Worm (Caenorhabditis elegans) whole organism, L3 larva: ENCODE measurements around the gene nspc-20.

Source experiments
- ZK546.5 ChIP-seq: sonication (generic microtip); optimal IDR thresholded peaks from 2 replicates; lab custom pipeline; 2017; ENCODE audit warnings: missing biosample characterization, missing genetic modification characterization
- ama-1 ChIP-seq: fragments of 150-350 bp; optimal IDR thresholded peaks from 2 replicates; lab custom pipeline; 2018
- ceh-16 ChIP-seq: sonication (generic microtip); optimal IDR thresholded peaks from 2 replicates; lab custom pipeline; 2017; ENCODE audit warnings: missing biosample characterization, missing genetic modification characterization
- ceh-28 ChIP-seq: fragments of 150-350 bp; optimal IDR thresholded peaks from 2 replicates; lab custom pipeline; 2014; ENCODE audit warnings: missing biosample characterization, missing genetic modification reagents, missing genetic modification characterization
- ceh-82 ChIP-seq: fragments of 150-350 bp; optimal IDR thresholded peaks from 2 replicates; lab custom pipeline; 2014; ENCODE audit warnings: missing biosample characterization, missing genetic modification characterization
- daf-12 ChIP-seq: fragments of 150-350 bp; optimal IDR thresholded peaks from 2 replicates; lab custom pipeline; 2014; ENCODE audit warnings: missing biosample characterization, missing genetic modification reagents, missing genetic modification characterization
- egl-27 ChIP-seq: sonication (generic microtip); optimal IDR thresholded peaks from 4 replicates; lab custom pipeline; 2017; ENCODE audit warnings: missing biosample characterization, missing genetic modification reagents, missing genetic modification characterization
- egl-5 ChIP-seq: fragments of 150-350 bp; optimal IDR thresholded peaks from 2 replicates; lab custom pipeline; 2017; ENCODE audit warnings: missing biosample characterization, missing genetic modification reagents, missing genetic modification characterization, inconsistent platforms
- elt-1 ChIP-seq: fragments of 150-350 bp; optimal IDR thresholded peaks from 2 replicates; lab custom pipeline; 2014; ENCODE audit warnings: missing biosample characterization, missing genetic modification characterization
- elt-2 ChIP-seq: sonication (generic microtip); optimal IDR thresholded peaks from 2 replicates; lab custom pipeline; 2016; ENCODE audit warnings: missing genetic modification reagents, mild to moderate bottlenecking, missing genetic modification characterization, missing compliant biosample characterization
- fkh-10 ChIP-seq: sonication (generic microtip); optimal IDR thresholded peaks from 2 replicates; lab custom pipeline; 2017; ENCODE audit warnings: missing biosample characterization, missing genetic modification reagents, missing genetic modification characterization
- fkh-2 ChIP-seq: fragments of 150-350 bp; optimal IDR thresholded peaks from 2 replicates; lab custom pipeline; 2014; ENCODE audit warnings: missing biosample characterization, missing genetic modification reagents, missing genetic modification characterization
- fos-1 ChIP-seq: fragments of 150-350 bp; optimal IDR thresholded peaks from 2 replicates; lab custom pipeline; 2014; ENCODE audit warnings: missing biosample characterization, missing genetic modification characterization
- hmg-11 ChIP-seq: sonication (generic microtip); optimal IDR thresholded peaks from 2 replicates; lab custom pipeline; 2016; ENCODE audit warnings: missing genetic modification characterization, missing compliant biosample characterization
- jun-1 ChIP-seq: fragments of 150-350 bp; optimal IDR thresholded peaks from 2 replicates; lab custom pipeline; 2014; ENCODE audit warnings: missing biosample characterization, missing genetic modification reagents, missing genetic modification characterization
- lin-39 ChIP-seq: fragments of 150-350 bp; optimal IDR thresholded peaks from 2 replicates; lab custom pipeline; 2018; ENCODE audit warnings: missing biosample characterization, missing genetic modification reagents, missing genetic modification characterization
- mdl-1 ChIP-seq: fragments of 150-350 bp; optimal IDR thresholded peaks from 2 replicates; lab custom pipeline; 2014; ENCODE audit warnings: missing biosample characterization, missing genetic modification characterization
- nfya-1 ChIP-seq: sonication (generic microtip); optimal IDR thresholded peaks from 2 replicates; lab custom pipeline; 2017; ENCODE audit warnings: missing genetic modification characterization, mild to moderate bottlenecking, missing compliant biosample characterization, antibody characterized with exemption, moderate library complexity; ENCODE audit not compliant: insufficient read depth
- nhr-11 ChIP-seq: fragments of 150-350 bp; optimal IDR thresholded peaks from 2 replicates; lab custom pipeline; 2014; ENCODE audit warnings: missing biosample characterization, missing genetic modification characterization
- nhr-12 ChIP-seq: fragments of 150-350 bp; optimal IDR thresholded peaks from 2 replicates; lab custom pipeline; 2014; ENCODE audit warnings: missing biosample characterization, missing genetic modification characterization
- nhr-23 ChIP-seq: fragments of 150-350 bp; optimal IDR thresholded peaks from 2 replicates; lab custom pipeline; 2014; ENCODE audit warnings: missing biosample characterization, missing genetic modification reagents, missing genetic modification characterization
- nhr-25 ChIP-seq: sonication (generic microtip); optimal IDR thresholded peaks from 2 replicates; lab custom pipeline; 2017; ENCODE audit warnings: missing biosample characterization, missing genetic modification characterization
- nhr-43 ChIP-seq: sonication (generic microtip); optimal IDR thresholded peaks from 2 replicates; lab custom pipeline; 2016; ENCODE audit warnings: mild to moderate bottlenecking, missing genetic modification characterization, missing compliant biosample characterization; ENCODE audit not compliant: poor library complexity, severe bottlenecking
- nhr-76 ChIP-seq: fragments of 150-350 bp; sonication (generic microtip); optimal IDR thresholded peaks from 5 replicates; lab custom pipeline; 2014; ENCODE audit warnings: missing biosample characterization, missing genetic modification characterization
- pha-4 ChIP-seq: fragments of 150-350 bp; optimal IDR thresholded peaks from 2 replicates; lab custom pipeline; 2014; ENCODE audit warnings: missing biosample characterization, missing genetic modification reagents, missing genetic modification characterization
- pqm-1 ChIP-seq: fragments of 150-350 bp; optimal IDR thresholded peaks from 2 replicates; lab custom pipeline; 2017; ENCODE audit warnings: missing biosample characterization, missing genetic modification characterization, inconsistent platforms
- sea-2 ChIP-seq: fragments of 150-350 bp; sonication (generic microtip); optimal IDR thresholded peaks from 4 replicates; lab custom pipeline; 2014; ENCODE audit warnings: missing biosample characterization, missing genetic modification reagents, missing genetic modification characterization
- snpc-4 ChIP-seq: fragments of 150-350 bp; optimal IDR thresholded peaks from 2 replicates; lab custom pipeline; 2014; ENCODE audit warnings: missing biosample characterization, missing genetic modification characterization
- tbx-2 ChIP-seq: sonication (generic microtip); optimal IDR thresholded peaks from 2 replicates; lab custom pipeline; 2016; ENCODE audit warnings: mild to moderate bottlenecking, missing genetic modification characterization, missing compliant biosample characterization
- unc-62 ChIP-seq: fragments of 150-350 bp; sonication (generic microtip); optimal IDR thresholded peaks from 4 replicates; lab custom pipeline; 2014; ENCODE audit warnings: missing biosample characterization, missing genetic modification reagents, missing genetic modification characterization
- zag-1 ChIP-seq: fragments of 150-350 bp; optimal IDR thresholded peaks from 2 replicates; lab custom pipeline; 2014; ENCODE audit warnings: missing biosample characterization, missing genetic modification characterization
- ztf-11 ChIP-seq: fragments of 150-350 bp; optimal IDR thresholded peaks from 2 replicates; lab custom pipeline; 2014; ENCODE audit warnings: missing biosample characterization, missing genetic modification characterization

Gene nspc-20

DNA sequence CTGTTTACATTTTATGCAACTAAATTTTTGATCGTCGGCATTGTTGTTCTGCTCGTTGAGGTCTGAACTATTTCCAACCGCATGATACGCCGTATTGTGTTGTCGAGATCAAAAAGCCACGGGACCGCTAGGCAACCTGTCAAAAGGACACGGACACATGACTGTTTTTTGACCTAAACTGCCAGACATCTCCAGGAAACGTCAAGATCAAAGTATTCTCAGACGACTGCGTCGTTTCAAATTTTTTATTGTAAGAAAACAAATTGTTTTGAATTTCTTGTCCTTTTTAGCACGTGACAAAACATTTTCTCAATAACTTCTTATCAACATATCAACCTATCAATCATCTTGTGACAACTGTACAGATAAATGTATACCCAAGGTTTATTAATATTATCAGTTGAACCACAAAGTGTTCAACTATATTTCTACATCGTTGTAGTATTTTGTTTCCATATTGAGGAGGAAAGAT is 27.9 kb downstream of the nspc-20 start:
- peak; percentile 97 for TF ChIP-seq elt-2 (tag; lab: Kevin White, UChicago)
- no peak for TF ChIP-seq snpc-4 (tag; lab: Kevin White, UChicago)
- TF ChIP-seq elt-1 (tag; lab: Kevin White, UChicago), result peak; percentile 19
- TF ChIP-seq ZK546.5 (tag; lab: Kevin White, UChicago), result no peak
- TF ChIP-seq nhr-43, result peak; percentile 82
- peak; percentile 9 for TF ChIP-seq nfya-1 (tag; lab: Kevin White, UChicago)
- peak; percentile 13 for TF ChIP-seq nhr-23 (tag; lab: Kevin White, UChicago)
- no peak for TF ChIP-seq fkh-10
- TF ChIP-seq jun-1 (tag; lab: Kevin White, UChicago), result peak; percentile 87
- peak; percentile 45 for TF ChIP-seq unc-62 (GFP tag; lab: Kevin White, UChicago)
- TF ChIP-seq nhr-25, result peak; percentile 69
- peak; percentile 83 for TF ChIP-seq pqm-1 (tag; lab: Kevin White, UChicago)
- peak; percentile 61 for TF ChIP-seq pha-4 (tag; lab: Kevin White, UChicago)

DNA sequence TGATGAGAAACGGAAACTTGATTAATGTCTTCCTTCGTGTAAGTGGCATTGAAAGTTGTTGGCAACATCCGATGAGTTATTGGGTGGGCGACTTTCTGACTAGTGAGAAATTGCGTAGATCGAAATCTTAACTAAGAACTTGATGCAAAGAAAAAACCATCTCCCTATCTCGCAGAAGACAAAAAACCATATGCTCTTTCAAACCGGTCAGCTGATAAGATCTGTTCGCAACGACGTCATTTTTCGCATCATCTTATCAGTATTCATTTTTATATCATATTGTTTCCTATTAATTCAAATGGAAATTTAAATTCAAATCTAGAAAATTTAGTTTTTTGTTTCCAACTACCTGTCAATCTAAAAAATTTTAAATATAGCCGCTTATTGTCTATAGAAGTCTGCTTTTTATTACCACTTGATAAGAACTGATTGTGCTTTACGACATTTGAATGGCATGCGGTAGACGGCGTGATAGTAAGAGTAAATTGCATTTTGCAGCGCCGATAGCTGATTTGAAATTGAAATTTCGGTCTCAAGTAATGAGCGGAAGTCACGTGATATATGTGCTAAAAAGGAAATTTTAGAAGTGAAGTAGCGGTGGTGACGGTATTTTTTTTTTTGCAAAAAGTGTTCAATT is 29.5 kb downstream of the nspc-20 start:
- no peak for TF ChIP-seq nhr-12 (tag; lab: Kevin White, UChicago)
- peak; percentile 99 for TF ChIP-seq elt-2 (tag; lab: Kevin White, UChicago)
- TF ChIP-seq pha-4 (tag; lab: Kevin White, UChicago), result peak; percentile 14
- peak; percentile 36 for TF ChIP-seq egl-27 (tag; lab: Kevin White, UChicago)
- peak; percentile 84 for TF ChIP-seq elt-1 (tag; lab: Kevin White, UChicago)
- TF ChIP-seq fkh-2 (tag; lab: Kevin White, UChicago), result no peak
- peak; percentile 17 for TF ChIP-seq pqm-1 (tag; lab: Kevin White, UChicago)
- TF ChIP-seq nhr-25, result peak; percentile 72

DNA sequence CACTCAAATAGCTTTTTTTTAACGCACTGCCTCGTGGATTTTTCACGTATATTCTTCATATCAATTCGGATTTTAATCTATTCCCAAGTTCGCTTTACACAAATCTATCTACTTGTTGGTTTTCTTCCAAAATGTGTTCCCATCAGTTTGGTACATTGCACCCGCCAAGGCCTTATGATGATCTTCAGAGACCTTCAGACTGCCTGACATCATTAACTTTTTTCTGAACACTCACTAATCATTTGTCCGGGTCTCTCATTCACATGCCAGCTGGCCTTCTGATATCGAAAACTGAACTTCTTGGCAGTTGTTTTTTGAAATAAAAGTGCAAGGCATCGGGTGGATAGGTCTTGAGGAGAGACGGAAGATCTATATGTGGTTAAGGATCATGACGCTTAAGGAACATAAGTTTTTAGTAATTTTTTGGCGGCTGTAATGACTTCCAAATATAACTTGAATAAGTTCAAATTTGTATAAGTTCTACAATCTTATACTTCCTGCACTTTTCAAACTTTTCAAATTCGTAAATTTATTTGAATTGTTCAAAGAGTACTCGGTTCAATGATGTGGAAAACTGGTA is 30.1 kb downstream of the nspc-20 start:
- peak; percentile 5 for TF ChIP-seq nhr-43
- TF ChIP-seq ceh-16 (tag; lab: Kevin White, UChicago), result no peak
- peak; percentile 53 for TF ChIP-seq nhr-25
- TF ChIP-seq ceh-82 (tag; lab: Kevin White, UChicago), result no peak

DNA sequence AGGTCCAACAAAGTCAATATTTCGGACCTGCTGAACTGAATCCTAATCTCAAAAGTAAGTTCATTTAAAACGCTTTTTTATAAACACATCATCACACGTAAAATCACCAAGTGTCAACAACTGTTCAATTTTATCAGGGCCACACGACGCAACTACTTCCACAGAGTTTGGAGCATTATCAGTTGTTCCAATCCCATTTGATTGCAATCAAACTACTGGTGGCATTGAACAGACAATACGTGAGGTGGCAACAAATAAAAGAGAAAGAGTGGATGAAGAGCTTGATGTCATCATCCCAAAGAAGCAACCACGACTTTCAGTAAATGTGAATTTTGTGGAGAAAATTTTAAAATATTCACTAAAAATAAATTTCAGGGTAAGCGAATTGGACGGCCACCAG is 33.5 kb downstream of the nspc-20 start:
- TF ChIP-seq egl-5 (tag; lab: Kevin White, UChicago), result peak; percentile 81
- no peak for TF ChIP-seq ztf-11 (tag; lab: Kevin White, UChicago)

DNA sequence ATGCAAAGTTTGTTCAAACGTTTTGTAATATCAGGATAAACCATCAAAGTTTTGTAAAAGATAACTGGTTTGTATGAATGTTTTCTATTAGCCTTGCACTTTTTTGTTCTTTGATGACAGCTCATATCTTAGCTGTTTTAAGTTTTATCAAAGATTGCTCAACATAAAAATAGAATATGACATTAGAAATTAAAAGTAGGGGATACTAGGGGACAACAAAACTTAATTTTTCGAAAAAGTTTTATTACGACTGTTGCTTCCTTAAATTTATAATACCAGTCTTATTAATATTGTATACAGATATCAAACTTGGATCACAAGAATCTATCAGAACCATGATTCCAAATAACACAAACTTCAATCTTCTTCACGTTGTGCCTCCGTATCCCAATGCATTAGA is 34.2 kb downstream of the nspc-20 start, which contains the start of gene ztf-14:
TSS of gene ztf-14 (plus strand) at position 301 of the 400 bp plus-strand sequence.
- no peak for TF ChIP-seq ceh-28 (tag; lab: Kevin White, UChicago)
- TF ChIP-seq zag-1 (tag; lab: Kevin White, UChicago), result no peak
- no peak for TF ChIP-seq nhr-11
- no peak for TF ChIP-seq pqm-1 (tag; lab: Kevin White, UChicago)
- TF ChIP-seq hmg-11 (tag; lab: Kevin White, UChicago), result no peak
- TF ChIP-seq fkh-2 (tag; lab: Kevin White, UChicago), result no peak
- no peak for TF ChIP-seq fos-1 (tag; lab: Kevin White, UChicago)
- TF ChIP-seq nfya-1 (tag; lab: Kevin White, UChicago), result no peak
- no peak for TF ChIP-seq nhr-23 (tag; lab: Kevin White, UChicago)
- no peak for TF ChIP-seq nhr-76 (tag; lab: Kevin White, UChicago)
- TF ChIP-seq ama-1 (lab: Kevin White, UChicago), result no peak
- no peak for TF ChIP-seq elt-1 (tag; lab: Kevin White, UChicago)
- TF ChIP-seq nhr-43, result no peak

DNA sequence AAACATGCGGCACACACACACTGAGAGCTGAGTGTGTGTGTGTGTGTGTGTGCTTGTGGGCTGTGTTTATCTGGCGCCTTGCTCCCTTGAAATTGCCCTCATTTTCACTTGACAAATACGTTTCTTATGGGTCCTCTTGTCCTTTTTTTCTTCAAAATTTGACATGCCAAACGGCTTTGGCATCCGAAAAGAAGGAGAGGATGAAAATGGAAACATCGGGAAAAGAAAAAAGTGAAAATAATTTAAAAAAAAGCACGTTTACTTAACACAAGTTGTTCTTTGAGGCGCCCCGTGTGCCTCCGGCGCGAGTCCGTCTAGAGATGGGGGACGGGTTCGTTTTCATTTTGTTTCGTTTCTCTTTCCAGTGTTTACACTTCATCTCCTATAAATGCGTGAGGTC is 34.9 kb downstream of the nspc-20 start:
- no peak for TF ChIP-seq ZK546.5 (tag; lab: Kevin White, UChicago)
- TF ChIP-seq nfya-1 (tag; lab: Kevin White, UChicago), result peak; percentile 9
- no peak for TF ChIP-seq mdl-1 (tag; lab: Kevin White, UChicago)
- TF ChIP-seq pha-4 (tag; lab: Kevin White, UChicago), result peak; percentile 41
- no peak for TF ChIP-seq daf-12 (tag; lab: Kevin White, UChicago)
- TF ChIP-seq sea-2, result no peak
- no peak for TF ChIP-seq nhr-76 (tag; lab: Kevin White, UChicago)
- TF ChIP-seq elt-2 (tag; lab: Kevin White, UChicago), result no peak
- no peak for TF ChIP-seq egl-5 (tag; lab: Kevin White, UChicago)
- no peak for TF ChIP-seq fkh-2 (tag; lab: Kevin White, UChicago)
- peak; percentile 61 for TF ChIP-seq lin-39
- TF ChIP-seq zag-1 (tag; lab: Kevin White, UChicago), result no peak
- no peak for TF ChIP-seq ama-1 (lab: Kevin White, UChicago)
- TF ChIP-seq ceh-16 (tag; lab: Kevin White, UChicago), result no peak
- no peak for TF ChIP-seq hmg-11 (tag; lab: Kevin White, UChicago)
- TF ChIP-seq tbx-2 (tag; lab: Kevin White, UChicago), result no peak
- TF ChIP-seq nhr-12 (tag; lab: Kevin White, UChicago), result no peak
- TF ChIP-seq, all 47 proteins: peak for 3
